Worm (Caenorhabditis elegans) whole organism, L4/young adult: ENCODE data around the gene phdh-1.
"Not testable (repeated sequence)": the region's sequence is repeated elsewhere in the genome, so short reads cannot be mapped to it uniquely, and the experiment has no call there.

ENCODE experiments used
- W03F9.2 ChIP-seq: fragments of 150-350 bp; optimal IDR thresholded peaks from 2 replicates; lab custom pipeline; 2014; ENCODE audit warnings: missing biosample characterization, missing genetic modification characterization
- him-1 ChIP-seq: sonication (generic microtip); optimal IDR thresholded peaks from 2 replicates; lab custom pipeline; 2016; ENCODE audit warnings: missing genotype, missing genetic modification reagents, missing genetic modification characterization, missing compliant biosample characterization

- TF ChIP-seq him-1, W03F9.2 (tag; lab: Kevin White, UChicago): not testable (repeated sequence)
Measured at ce11 chrII:13661990-13662389, 23.7 kb upstream of the phdh-1 start, which contains the start of gene C31C9.6.
